Worm (Caenorhabditis elegans) whole organism, L1 larva: ENCODE data around the gene C09G9.3.

ENCODE experiments used
- C04F5.9 ChIP-seq: sonication (generic microtip); optimal IDR thresholded peaks from 2 replicates; lab custom pipeline; 2016; ENCODE audit warnings: missing genetic modification characterization, missing compliant biosample characterization
- C16A3.4 ChIP-seq: fragments of 150-350 bp; optimal IDR thresholded peaks from 2 replicates; lab custom pipeline; 2014; ENCODE audit warnings: missing biosample characterization, missing genetic modification characterization
- Y116A8C.19 ChIP-seq: sonication (generic microtip); optimal IDR thresholded peaks from 2 replicates; lab custom pipeline; 2016; ENCODE audit warnings: missing compliant biosample characterization, missing genetic modification characterization, borderline replicate concordance
- alr-1 ChIP-seq: fragments of 200-800 bp; sonication (Bioruptor generic); optimal IDR thresholded peaks from 2 replicates; lab custom pipeline; 2018; ENCODE audit warnings: borderline replicate concordance, mild to moderate bottlenecking, missing genetic modification characterization, missing compliant biosample characterization
- ama-1 ChIP-seq: fragments of 150-350 bp; optimal IDR thresholded peaks from 2 replicates; lab custom pipeline; 2014
- blmp-1 ChIP-seq: fragments of 150-350 bp; optimal IDR thresholded peaks from 2 replicates; lab custom pipeline; 2014; ENCODE audit warnings: missing biosample characterization, missing genetic modification characterization
- ceh-63 ChIP-seq: fragments of 200-800 bp; sonication (Bioruptor generic); optimal IDR thresholded peaks from 2 replicates; lab custom pipeline; 2018; ENCODE audit warnings: mild to moderate bottlenecking, missing genetic modification characterization, missing compliant biosample characterization
- dsc-1 ChIP-seq: sonication (generic microtip); optimal IDR thresholded peaks from 2 replicates; lab custom pipeline; 2016; ENCODE audit warnings: mild to moderate bottlenecking, missing genetic modification characterization, missing compliant biosample characterization
- efl-1 ChIP-seq, 4 experiments: fragments of 150-350 bp; optimal IDR thresholded peaks in 3 of 4; peaks in 1 of 4; 1 replicate in 1 of 4; 2 replicates in 3 of 4; lab custom pipeline; 2014; ENCODE audit warnings: missing biosample characterization in 2 of 4, missing genetic modification characterization in 2 of 4, missing genetic modification reagents in 2 of 4
- egl-27 ChIP-seq, 2 experiments: fragments of 150-350 bp in 1 of 2; sonication (generic microtip); optimal IDR thresholded peaks; 3 replicates each; lab custom pipeline; 2017 to 2018; ENCODE audit warnings: missing biosample characterization in 2 of 2, missing genetic modification characterization in 2 of 2, missing genetic modification reagents in 2 of 2
- elt-3 ChIP-seq, 6 experiments: fragments of 150-350 bp in 1 of 6; sonication (generic microtip); optimal IDR thresholded peaks; 2 replicates each; lab custom pipeline; 2017 to 2018; ENCODE audit warnings: missing biosample characterization in 6 of 6, missing genetic modification characterization in 6 of 6, inconsistent platforms in 1 of 6
- ets-5 ChIP-seq: fragments of 200-800 bp; sonication (Bioruptor generic); IDR thresholded peaks from 2 replicates; pipeline ENCODE4 v1.3.6; 2022; ENCODE audit warnings: missing genetic modification characterization, missing compliant biosample characterization
- fkh-10 ChIP-seq: sonication (generic microtip); optimal IDR thresholded peaks from 2 replicates; lab custom pipeline; 2017; ENCODE audit warnings: missing biosample characterization, missing genetic modification reagents, missing genetic modification characterization
- fkh-8 ChIP-seq: sonication (generic microtip); optimal IDR thresholded peaks from 2 replicates; lab custom pipeline; 2016; ENCODE audit warnings: mild to moderate bottlenecking, missing genetic modification characterization, missing compliant biosample characterization
- fos-1 ChIP-seq: fragments of 150-350 bp; optimal IDR thresholded peaks from 2 replicates; lab custom pipeline; 2014; ENCODE audit warnings: missing biosample characterization, missing genetic modification characterization
- hpl-2 ChIP-seq: fragments of 150-350 bp; optimal IDR thresholded peaks from 2 replicates; lab custom pipeline; 2014; ENCODE audit warnings: missing biosample characterization, missing genetic modification reagents, missing genetic modification characterization
- irx-1 ChIP-seq: sonication (generic microtip); optimal IDR thresholded peaks from 2 replicates; lab custom pipeline; 2016; ENCODE audit warnings: missing genetic modification characterization, missing compliant biosample characterization
- isw-1 ChIP-seq: fragments of 200-800 bp; sonication (Bioruptor generic); IDR thresholded peaks from 2 replicates; pipeline ENCODE4 v1.3.6; 2022; ENCODE audit warnings: missing genetic modification characterization, missing compliant biosample characterization
- lin-15B ChIP-seq: fragments of 150-350 bp; sonication (generic microtip); optimal IDR thresholded peaks from 3 replicates; lab custom pipeline; 2014; ENCODE audit warnings: missing biosample characterization, missing genetic modification characterization
- lin-35 ChIP-seq, 2 experiments: fragments of 150-350 bp; optimal IDR thresholded peaks; 2 replicates each; lab custom pipeline; 2014; ENCODE audit warnings: missing biosample characterization in 2 of 2, missing genetic modification characterization in 2 of 2, missing genetic modification reagents in 2 of 2
- lsy-2 ChIP-seq, 2 experiments: fragments of 150-350 bp; optimal IDR thresholded peaks; 2 replicates each; lab custom pipeline; 2014; ENCODE audit warnings: missing biosample characterization in 2 of 2, missing genetic modification characterization in 2 of 2
- mab-9 ChIP-seq: fragments of 200-800 bp; sonication (Bioruptor generic); IDR thresholded peaks from 2 replicates; pipeline ENCODE4 v1.3.6; 2022; ENCODE audit warnings: missing genetic modification reagents, missing genetic modification characterization, missing compliant biosample characterization
- mdl-1 ChIP-seq, 2 experiments: fragments of 150-350 bp; optimal IDR thresholded peaks; 2 replicates each; lab custom pipeline; 2014 to 2017; ENCODE audit warnings: missing biosample characterization in 2 of 2, missing genetic modification characterization in 2 of 2, inconsistent platforms in 1 of 2
- mef-2 ChIP-seq: fragments of 150-350 bp; optimal IDR thresholded peaks from 2 replicates; lab custom pipeline; 2014; ENCODE audit warnings: missing biosample characterization, missing genetic modification characterization
- mep-1 ChIP-seq: fragments of 150-350 bp; optimal IDR thresholded peaks from 2 replicates; lab custom pipeline; 2014; ENCODE audit warnings: missing biosample characterization, missing genetic modification characterization
- nhr-11 ChIP-seq: fragments of 150-350 bp; optimal IDR thresholded peaks from 2 replicates; lab custom pipeline; 2014; ENCODE audit warnings: missing biosample characterization, missing genetic modification characterization
- nhr-19 ChIP-seq: fragments of 200-800 bp; sonication (Bioruptor generic); conservative IDR thresholded peaks from 2 replicates; pipeline ENCODE4 v1.3.6; 2022; ENCODE audit warnings: missing genetic modification characterization, missing compliant biosample characterization
- nhr-20 ChIP-seq: sonication (generic microtip); optimal IDR thresholded peaks from 2 replicates; lab custom pipeline; 2016; ENCODE audit warnings: mild to moderate bottlenecking, missing genetic modification characterization, missing compliant biosample characterization
- nhr-237 ChIP-seq: fragments of 150-350 bp; optimal IDR thresholded peaks from 2 replicates; lab custom pipeline; 2014; ENCODE audit warnings: missing biosample characterization, missing genetic modification characterization
- nhr-28 ChIP-seq: fragments of 150-350 bp; optimal IDR thresholded peaks from 2 replicates; lab custom pipeline; 2014; ENCODE audit warnings: missing biosample characterization, missing genetic modification characterization
- nhr-47 ChIP-seq: sonication (generic microtip); optimal IDR thresholded peaks from 2 replicates; lab custom pipeline; 2016; ENCODE audit warnings: mild to moderate bottlenecking, missing genetic modification characterization, moderate library complexity, missing compliant biosample characterization
- nhr-71 ChIP-seq: sonication (generic microtip); optimal IDR thresholded peaks from 2 replicates; lab custom pipeline; 2016; ENCODE audit warnings: mild to moderate bottlenecking, missing genetic modification characterization, moderate library complexity, missing compliant biosample characterization
- nhr-85 ChIP-seq: sonication (generic microtip); peaks from one replicate; lab custom pipeline; 2016; ENCODE audit warnings: missing genetic modification characterization, inconsistent platforms, missing compliant biosample characterization
- nhr-90 ChIP-seq: sonication (generic microtip); optimal IDR thresholded peaks from 2 replicates; lab custom pipeline; 2016; ENCODE audit warnings: mild to moderate bottlenecking, missing genetic modification characterization, missing compliant biosample characterization; ENCODE audit not compliant: poor library complexity
- pag-3 ChIP-seq: sonication (generic microtip); optimal IDR thresholded peaks from 2 replicates; lab custom pipeline; 2017; ENCODE audit warnings: missing genetic modification characterization, mild to moderate bottlenecking, missing compliant biosample characterization, antibody characterized with exemption, borderline replicate concordance; ENCODE audit not compliant: insufficient read depth
- pqm-1 ChIP-seq: sonication (generic microtip); optimal IDR thresholded peaks from 3 replicates; lab custom pipeline; 2017; ENCODE audit warnings: missing biosample characterization, missing genetic modification characterization
- rnt-1 ChIP-seq: sonication (generic microtip); optimal IDR thresholded peaks from 2 replicates; lab custom pipeline; 2016; ENCODE audit warnings: mild to moderate bottlenecking, missing genetic modification characterization, moderate library complexity, missing compliant biosample characterization
- snpc-4 ChIP-seq: fragments of 150-350 bp; optimal IDR thresholded peaks from 2 replicates; lab custom pipeline; 2014; ENCODE audit warnings: missing biosample characterization, missing genetic modification characterization
- snu-23 ChIP-seq: sonication (generic microtip); optimal IDR thresholded peaks from 2 replicates; lab custom pipeline; 2016; ENCODE audit warnings: missing genetic modification characterization, missing compliant biosample characterization
- sox-4 ChIP-seq: sonication (generic microtip); optimal IDR thresholded peaks from 2 replicates; lab custom pipeline; 2016; ENCODE audit warnings: missing genetic modification characterization, missing compliant biosample characterization
- tbx-2 ChIP-seq: sonication (generic microtip); optimal IDR thresholded peaks from 2 replicates; lab custom pipeline; 2016; ENCODE audit warnings: missing genetic modification characterization, missing compliant biosample characterization
- tlp-1 ChIP-seq: fragments of 150-350 bp; optimal IDR thresholded peaks from 2 replicates; lab custom pipeline; 2014; ENCODE audit warnings: missing biosample characterization, missing genetic modification characterization
- unc-86 ChIP-seq: sonication (generic microtip); optimal IDR thresholded peaks from 2 replicates; lab custom pipeline; 2016; ENCODE audit warnings: missing genetic modification characterization, missing compliant biosample characterization
- zag-1 ChIP-seq: fragments of 150-350 bp; optimal IDR thresholded peaks from 2 replicates; lab custom pipeline; 2014; ENCODE audit warnings: missing biosample characterization, missing genetic modification characterization
- zip-4 ChIP-seq: fragments of 200-800 bp; sonication (Bioruptor generic); optimal IDR thresholded peaks from 2 replicates; lab custom pipeline; 2018; ENCODE audit warnings: mild to moderate bottlenecking, missing genetic modification characterization, moderate library complexity, missing compliant biosample characterization
- ztf-11 ChIP-seq, 2 experiments: sonication (generic microtip); optimal IDR thresholded peaks; 2 replicates each; lab custom pipeline; 2016 to 2017; ENCODE audit warnings: missing genetic modification characterization in 2 of 2, missing biosample characterization in 1 of 2, missing compliant biosample characterization in 1 of 2
- ztf-4 ChIP-seq: fragments of 150-350 bp; optimal IDR thresholded peaks from 2 replicates; lab custom pipeline; 2014; ENCODE audit warnings: missing biosample characterization, missing genetic modification characterization

C09G9.3 gene

ce11 chrIV:8869624-8870023 lies 3.2 kb downstream of the C09G9.3 start, which contains the start of gene npp-23 (continued):
- TF ChIP-seq nhr-47 (tag; lab: Kevin White, UChicago) (no peak), isw-1 (GFP tag; lab: Robert Waterston, UW) (no peak; the same call in 1 of the 2 replicates), mdl-1 (tag; optimal IDR thresholded peaks at IDR 0.05; lab: Kevin White, UChicago) (peak in 1 of 2 experiments; percentile 34), mep-1 (tag; lab: Kevin White, UChicago) (peak; percentile 72), nhr-19 (peak; percentile 54), pag-3 (tag; lab: Kevin White, UChicago) (no peak), unc-86 (tag; lab: Kevin White, UChicago) (no peak), tlp-1 (tag; lab: Kevin White, UChicago) (no peak), nhr-71 (tag; lab: Kevin White, UChicago) (no peak), fos-1 (tag; lab: Kevin White, UChicago) (no peak), dsc-1 (tag; lab: Kevin White, UChicago) (peak; percentile 53), nhr-85 (tag; lab: Kevin White, UChicago) (no peak), zip-4 (GFP tag; lab: Kevin White, UChicago) (no peak), pqm-1 (tag; lab: Kevin White, UChicago) (no peak), nhr-11 (no peak), nhr-20 (tag; lab: Kevin White, UChicago) (peak; percentile 59), snpc-4 (tag; lab: Kevin White, UChicago) (peak; percentile 15), fkh-10 (no peak), elt-3 (tag; optimal IDR thresholded peaks at IDR 0.05; lab: Kevin White, UChicago) (peak in 1 of 6 experiments; percentile 13), zag-1 (tag; lab: Kevin White, UChicago) (no peak), ceh-63 (no peak), mef-2 (tag; lab: Kevin White, UChicago) (no peak), C04F5.9 (no peak), alr-1 (tag; lab: Kevin White, UChicago) (no peak), snu-23 (GFP tag; lab: Kevin White, UChicago) (peak; percentile 72), ztf-4 (tag; lab: Kevin White, UChicago) (no peak), ztf-11 (tag; optimal IDR thresholded peaks at IDR 0.05; lab: Kevin White, UChicago) (no peak), irx-1 (no peak), lin-15B (peak; percentile 19), sox-4 (tag; lab: Kevin White, UChicago) (no peak), egl-27 (tag; optimal IDR thresholded peaks at IDR 0.05; lab: Kevin White, UChicago) (no peak)

ce11 chrIV:8867562-8867961 lies 5.3 kb downstream of the C09G9.3 start:
- TF ChIP-seq nhr-20 (tag; lab: Kevin White, UChicago), result peak; percentile 4
- peak; percentile 11 for TF ChIP-seq blmp-1
- peak in 1 of 2 experiments; percentile 63 for TF ChIP-seq lin-35 (GFP tag; optimal IDR thresholded peaks at IDR 0.05; lab: Kevin White, UChicago)
- TF ChIP-seq Y116A8C.19 (tag; lab: Kevin White, UChicago), result no peak
- no peak for TF ChIP-seq efl-1 (optimal IDR thresholded peaks at IDR 0.05; lab: Kevin White, UChicago)
- peak in 1 of 2 experiments; percentile 63 for TF ChIP-seq efl-1 (GFP tag; optimal IDR thresholded peaks at IDR 0.05 in 1 of 2; lab: Kevin White, UChicago)
- TF ChIP-seq elt-3 (tag; optimal IDR thresholded peaks at IDR 0.05; lab: Kevin White, UChicago), result peak in 1 of 6 experiments; percentile 61
- TF ChIP-seq fkh-8, result no peak

ce11 chrIV:8866092-8866491 lies 6.8 kb downstream of the C09G9.3 start:
- no peak for TF ChIP-seq ztf-4 (tag; lab: Kevin White, UChicago)
- peak; percentile 57 for TF ChIP-seq nhr-90 (tag; lab: Kevin White, UChicago)
- peak; percentile 74 for TF ChIP-seq nhr-71 (tag; lab: Kevin White, UChicago)
- TF ChIP-seq elt-3 (tag; optimal IDR thresholded peaks at IDR 0.05; lab: Kevin White, UChicago), result peak in 1 of 6 experiments; percentile 58
- no peak for TF ChIP-seq hpl-2
- no peak for TF ChIP-seq irx-1
- TF ChIP-seq mdl-1 (tag; optimal IDR thresholded peaks at IDR 0.05; lab: Kevin White, UChicago), result peak in 1 of 2 experiments; percentile 46
- peak; percentile 73 for TF ChIP-seq rnt-1 (tag; lab: Kevin White, UChicago)
- TF ChIP-seq nhr-237, result no peak
- TF ChIP-seq nhr-85 (tag; lab: Kevin White, UChicago), result peak; percentile 78
- peak in 1 of 2 experiments; percentile 14 for TF ChIP-seq egl-27 (tag; optimal IDR thresholded peaks at IDR 0.05; lab: Kevin White, UChicago)
- no peak for TF ChIP-seq ceh-63
- TF ChIP-seq tbx-2 (tag; lab: Kevin White, UChicago), result peak; percentile 38
- TF ChIP-seq ama-1 (lab: Kevin White, UChicago), result no peak
- TF ChIP-seq tlp-1 (tag; lab: Kevin White, UChicago), result no peak
- peak; percentile 27 to 52 for TF ChIP-seq lsy-2 (tag; optimal IDR thresholded peaks at IDR 0.05; lab: Kevin White, UChicago)
- no peak for TF ChIP-seq ets-5 (GFP tag; lab: Robert Waterston, UW)
- peak; percentile 43 for TF ChIP-seq nhr-47 (tag; lab: Kevin White, UChicago)
- TF ChIP-seq unc-86 (tag; lab: Kevin White, UChicago), result no peak
- no peak for TF ChIP-seq mab-9
- peak; percentile 59 to 68 for TF ChIP-seq efl-1 (optimal IDR thresholded peaks at IDR 0.05; lab: Kevin White, UChicago)
- peak; percentile 47 to 97 for TF ChIP-seq efl-1 (GFP tag; optimal IDR thresholded peaks at IDR 0.05 in 1 of 2; lab: Kevin White, UChicago)
- TF ChIP-seq lin-35 (GFP tag; optimal IDR thresholded peaks at IDR 0.05; lab: Kevin White, UChicago), result peak; percentile 50 to 74
- TF ChIP-seq zip-4 (GFP tag; lab: Kevin White, UChicago), result no peak
- TF ChIP-seq C16A3.4 (tag; lab: Kevin White, UChicago), result peak; percentile 31
- TF ChIP-seq ztf-11 (tag; optimal IDR thresholded peaks at IDR 0.05; lab: Kevin White, UChicago), result peak in 1 of 2 experiments; percentile 34
- TF ChIP-seq nhr-28 (tag; lab: Kevin White, UChicago), result no peak
